Fruit fly (Drosophila melanogaster): ENCODE measurements around the gene CG42717.
A peak's percentile ranks its signal among the peaks of the same experiment; 100 is the strongest.

CG42717 gene

DNA sequence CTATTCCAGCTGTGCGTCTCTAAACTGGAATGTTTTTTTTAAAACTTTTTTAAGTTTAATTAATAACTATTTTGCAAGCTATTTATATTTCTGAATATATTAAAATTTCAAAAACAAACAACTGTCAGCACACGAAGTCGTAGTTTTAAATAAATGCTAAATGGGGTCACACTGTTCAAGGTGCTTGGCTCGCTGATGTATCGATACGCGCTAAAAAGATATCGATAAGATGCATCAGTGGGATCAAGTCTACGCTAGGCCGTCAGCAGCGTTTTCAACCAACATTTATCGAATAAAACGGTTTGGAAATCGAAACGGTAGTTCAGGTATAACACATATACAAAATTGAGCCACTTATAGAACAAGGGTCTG lies 17.9 kb upstream of the CG42717 start, which contains the start of gene Diap1 (continued):
- TF ChIP-seq nerfin-1 (tag; optimal IDR thresholded peaks at IDR 0.05), result no peak
- no peak for TF ChIP-seq trh (GFP tag; optimal IDR thresholded peaks at IDR 0.05)
- TF ChIP-seq Dip3 (GFP tag; optimal IDR thresholded peaks at IDR 0.05), result no peak
- TF ChIP-seq CG8359 (GFP tag; optimal IDR thresholded peaks at IDR 0.05; ENCODE audit: borderline replicate concordance), result no peak
- no peak for TF ChIP-seq repo (GFP tag; optimal IDR thresholded peaks at IDR 0.05)
- TF ChIP-seq ro (GFP tag; IDR thresholded peaks at IDR 0.05), result no peak
- TF ChIP-seq CG30403 (GFP tag; optimal IDR thresholded peaks at IDR 0.05), result no peak
- TF ChIP-seq CG9727 (GFP tag; optimal IDR thresholded peaks at IDR 0.05), result no peak
- TF ChIP-seq CG7786 (GFP tag; optimal IDR thresholded peaks at IDR 0.05), result no peak
- no peak for TF ChIP-seq CG13775 (GFP tag; optimal IDR thresholded peaks at IDR 0.05)
- TF ChIP-seq NFAT (GFP tag; IDR thresholded peaks at IDR 0.05), result no peak
- TF ChIP-seq CG12071 (GFP tag; optimal IDR thresholded peaks at IDR 0.05), result no peak
- TF ChIP-seq esg (GFP tag; conservative IDR thresholded peaks at IDR 0.05), result no peak
- no peak for TF ChIP-seq CG31224 (GFP tag; IDR thresholded peaks at IDR 0.05)
- TF ChIP-seq CG6272 (GFP tag; IDR thresholded peaks at IDR 0.05), result 0 out of 2 replicates have a peak, but pooled peaks have one; percentile 31
- TF ChIP-seq ems (GFP tag; optimal IDR thresholded peaks at IDR 0.05), result no peak
- TF ChIP-seq danr (GFP tag; IDR thresholded peaks at IDR 0.05), result no peak
- peak; percentile 90 for TF ChIP-seq Ets97D (GFP tag; optimal IDR thresholded peaks at IDR 0.05)
- no peak for TF ChIP-seq CoRest (tag; optimal IDR thresholded peaks at IDR 0.05)
- no peak for TF ChIP-seq CG15479 (GFP tag; optimal IDR thresholded peaks at IDR 0.05)
- TF ChIP-seq dmrt11E (tag; optimal IDR thresholded peaks at IDR 0.05), result no peak
- TF ChIP-seq NC2β (GFP tag; optimal IDR thresholded peaks at IDR 0.05), result no peak
- TF ChIP-seq tio (GFP tag; optimal IDR thresholded peaks at IDR 0.05), result no peak
- peak; percentile 21; the same call in 1 of the 2 replicates for TF ChIP-seq CG9215 (GFP tag; IDR thresholded peaks at IDR 0.05)
- peak; percentile 87 for TF ChIP-seq CG16813 (GFP tag; IDR thresholded peaks at IDR 0.05; ENCODE audit: partially characterized antibody)
- peak; percentile 82 for TF ChIP-seq Sry-β (GFP tag; optimal IDR thresholded peaks at IDR 0.05)
- TF ChIP-seq CG14441 (GFP tag; IDR thresholded peaks at IDR 0.05), result no peak; the same call in 1 of the 2 replicates
- TF ChIP-seq BEAF-32 (GFP tag; optimal IDR thresholded peaks at IDR 0.05), result peak; percentile 89
- no peak for TF ChIP-seq Lpt (GFP tag; optimal IDR thresholded peaks at IDR 0.05)
- no peak for TF ChIP-seq CG2199 (GFP tag; IDR thresholded peaks at IDR 0.05)
- 0 out of 2 replicates have a peak, but pooled peaks have one; percentile 3 for TF ChIP-seq seq (GFP tag; IDR thresholded peaks at IDR 0.05)
- no peak for TF ChIP-seq sc (optimal IDR thresholded peaks at IDR 0.05)
- TF ChIP-seq sc (GFP tag; optimal IDR thresholded peaks at IDR 0.05), result no peak
- no peak for TF ChIP-seq ac (GFP tag; optimal IDR thresholded peaks at IDR 0.05)
- TF ChIP-seq CG6791 (GFP tag; IDR thresholded peaks at IDR 0.05; ENCODE audit: partially characterized antibody), result peak; percentile 96
- TF ChIP-seq Tbp (GFP tag; optimal IDR thresholded peaks at IDR 0.05), result no peak
- TF ChIP-seq Bgb (GFP tag; IDR thresholded peaks at IDR 0.05; ENCODE audit: partially characterized antibody), result peak; percentile 95
- TF ChIP-seq eyg (GFP tag; optimal IDR thresholded peaks at IDR 0.05), result no peak
- no peak for TF ChIP-seq pnt (GFP tag; optimal IDR thresholded peaks at IDR 0.05)
- no peak for TF ChIP-seq Aef1 (GFP tag; IDR thresholded peaks at IDR 0.05)
- TF ChIP-seq CG32767 (GFP tag; IDR thresholded peaks at IDR 0.05), result no peak
- no peak for TF ChIP-seq CG9876 (GFP tag; optimal IDR thresholded peaks at IDR 0.05)
- no peak for TF ChIP-seq dpn (GFP tag; optimal IDR thresholded peaks at IDR 0.05)
- TF ChIP-seq sna (GFP tag; IDR thresholded peaks at IDR 0.05; ENCODE audit: partially characterized antibody), result peak; percentile 91
- TF ChIP-seq CG13296 (GFP tag; optimal IDR thresholded peaks at IDR 0.05), result no peak
- TF ChIP-seq Blimp-1 (GFP tag; optimal IDR thresholded peaks at IDR 0.05), result peak; percentile 15
- no peak for TF ChIP-seq HmgZ (tag; optimal IDR thresholded peaks at IDR 0.05)
- no peak for TF ChIP-seq CG6654 (GFP tag; optimal IDR thresholded peaks at IDR 0.05)
- no peak for TF ChIP-seq CG17328 (GFP tag; IDR thresholded peaks at IDR 0.05)
- no peak for TF ChIP-seq CG43689 (GFP tag; IDR thresholded peaks at IDR 0.05)
- no peak for TF ChIP-seq CG1024 (GFP tag; IDR thresholded peaks at IDR 0.05)
- TF ChIP-seq CG8089 (GFP tag; optimal IDR thresholded peaks at IDR 0.05), result no peak

Measured in whole organism, embryonic.